Worm (Caenorhabditis elegans): ENCODE results near the gene Y39A1A.3.

- no peak for TF ChIP-seq nhr-76 (tag; optimal IDR thresholded peaks at IDR 0.05)
- TF ChIP-seq lin-13 (tag; optimal IDR thresholded peaks at IDR 0.05): no peak
- no peak for TF ChIP-seq pha-4 (tag; optimal IDR thresholded peaks at IDR 0.05)
Measured at ce11 chrIII:10634576-10634975, 38.3 kb upstream of the Y39A1A.3 start.
